Worm (Caenorhabditis elegans): ENCODE data around the gene B0303.11.

Gene B0303.11

DNA sequence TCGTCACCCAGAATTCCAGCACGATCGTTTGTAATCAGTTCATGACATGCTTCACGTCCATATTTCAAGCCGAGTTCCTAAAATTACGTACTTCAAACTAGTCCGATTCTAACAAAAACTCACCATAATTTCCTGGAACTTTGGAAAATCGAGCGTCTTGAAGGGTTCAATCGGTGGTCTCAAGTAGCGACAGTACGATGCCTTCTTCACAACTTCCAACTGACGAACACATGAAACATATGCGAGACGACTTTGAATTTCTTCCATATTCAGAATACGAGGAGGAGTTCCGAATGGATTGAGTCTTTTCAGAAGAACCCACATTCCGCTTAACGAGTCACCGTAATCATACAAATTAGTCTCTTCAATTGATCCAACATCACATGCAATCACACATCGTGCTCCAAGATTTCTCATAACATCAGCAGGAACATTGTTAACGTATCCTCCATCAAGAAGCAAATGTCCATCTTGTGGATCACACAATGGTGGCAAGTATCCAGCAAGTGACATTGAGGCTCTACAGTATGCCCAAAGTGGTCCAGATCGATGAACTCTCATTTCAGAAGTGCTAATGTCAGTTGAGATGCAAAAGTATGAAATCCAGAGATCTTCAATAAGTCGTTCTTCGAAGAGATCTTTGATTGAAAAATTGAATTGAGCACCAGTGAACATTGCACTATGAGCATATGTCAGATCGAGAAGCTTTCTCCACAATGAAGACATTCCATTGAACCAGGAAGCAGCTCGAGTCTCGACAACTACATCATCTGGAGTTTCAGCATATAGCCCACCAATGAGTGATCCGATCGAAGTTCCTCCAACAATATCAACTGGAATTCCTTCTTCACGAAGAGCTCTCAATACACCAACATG is 16.0 kb upstream of the B0303.11 start:
- TF ChIP-seq ceh-39 (tag; optimal IDR thresholded peaks at IDR 0.05): no peak
- TF ChIP-seq snpc-4 (tag; optimal IDR thresholded peaks at IDR 0.05): no peak
- TF ChIP-seq nhr-237 (tag; optimal IDR thresholded peaks at IDR 0.05): no peak

DNA sequence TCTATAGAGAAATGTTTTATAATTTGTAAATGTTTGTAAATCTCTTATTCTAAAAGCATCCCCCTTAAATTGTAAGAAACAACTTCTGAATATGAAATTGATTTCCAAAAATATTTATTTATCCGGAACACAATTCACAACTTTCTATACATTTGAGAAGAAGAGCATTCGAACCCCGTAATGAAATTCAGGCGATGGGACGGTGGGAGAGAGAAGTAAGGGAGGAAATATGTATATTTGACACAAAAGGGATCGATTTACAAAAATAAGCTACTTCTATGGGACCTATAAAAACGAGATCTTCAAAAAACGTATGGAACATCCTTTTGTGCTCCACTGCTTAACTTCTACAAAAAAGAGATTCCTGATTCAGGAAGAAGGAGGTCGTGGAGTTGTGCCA is 15.0 kb upstream of the B0303.11 start:
- TF ChIP-seq ztf-11 (tag; optimal IDR thresholded peaks at IDR 0.05) (no peak), flh-1 (GFP tag; optimal IDR thresholded peaks at IDR 0.05) (no peak), unc-62 (GFP tag; optimal IDR thresholded peaks at IDR 0.05) (no peak), snpc-4 (tag; optimal IDR thresholded peaks at IDR 0.05) (no peak), ces-1 (GFP tag; optimal IDR thresholded peaks at IDR 0.05) (no peak), cnd-1 (tag; optimal IDR thresholded peaks at IDR 0.05) (no peak), unc-120 (tag; optimal IDR thresholded peaks at IDR 0.05; ENCODE audit: poor library complexity, severe bottlenecking) (no peak), elt-3 (tag; optimal IDR thresholded peaks at IDR 0.05) (no peak), nhr-76 (tag; optimal IDR thresholded peaks at IDR 0.05) (no peak), blmp-1 (tag; optimal IDR thresholded peaks at IDR 0.05) (no peak), lin-32 (GFP tag; optimal IDR thresholded peaks at IDR 0.05) (no peak), bed-3 (GFP tag; optimal IDR thresholded peaks at IDR 0.05) (no peak), lin-13 (tag; optimal IDR thresholded peaks at IDR 0.05) (no peak), tbx-8 (GFP tag; optimal IDR thresholded peaks at IDR 0.05) (no peak)

DNA sequence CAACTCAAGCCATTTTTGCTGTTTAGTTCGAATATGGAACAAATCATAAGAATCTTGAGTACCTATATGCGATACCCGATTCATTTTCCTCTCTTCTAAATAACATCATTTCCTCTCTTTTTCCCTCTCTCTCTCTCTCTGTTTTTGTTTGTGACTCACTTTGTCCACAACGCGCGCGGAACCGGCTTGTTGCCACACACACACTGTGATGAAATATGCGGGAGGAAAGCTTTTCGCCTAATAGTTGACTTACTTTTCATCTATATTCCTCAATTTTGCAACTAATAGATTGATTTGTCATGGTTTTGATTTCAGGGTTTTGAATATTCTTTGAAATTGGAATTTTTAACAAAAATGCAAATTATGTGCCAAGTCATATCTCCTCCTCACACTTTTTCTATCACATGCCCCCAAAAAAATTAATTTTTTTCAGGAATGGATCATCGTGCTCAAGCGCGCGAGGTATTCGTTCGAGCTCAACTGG is 9.6 kb upstream of the B0303.11 start, which contains the start of gene hipr-1:
Gene hipr-1 (plus strand): TSS at position 434 of the 484 bp plus-strand sequence.
- peak; percentile 54 for TF ChIP-seq pha-4 (tag; optimal IDR thresholded peaks at IDR 0.05)
- no peak for TF ChIP-seq lin-32 (GFP tag; optimal IDR thresholded peaks at IDR 0.05)

DNA sequence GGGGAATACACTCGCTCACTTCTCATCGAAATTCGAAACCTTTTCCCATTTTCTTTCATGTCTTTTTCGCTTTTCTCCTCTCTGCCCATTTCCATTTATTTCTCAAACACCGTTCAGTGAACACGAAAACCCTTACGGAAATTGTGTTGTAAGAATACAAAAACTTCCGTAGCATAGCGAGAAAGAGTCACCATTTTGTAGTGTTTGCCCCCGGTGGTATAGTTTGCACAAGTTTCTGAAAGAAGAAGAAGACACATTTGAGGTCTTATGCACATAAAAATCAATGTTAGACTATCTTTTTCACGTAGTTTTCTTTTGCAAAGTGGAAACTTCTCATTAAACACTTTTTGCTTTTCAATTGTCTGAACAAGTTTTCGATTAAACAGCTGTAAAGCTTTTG is 8.9 kb upstream of the B0303.11 start:
- TF ChIP-seq nhr-12 (tag; optimal IDR thresholded peaks at IDR 0.05) (no peak), ceh-83 (GFP tag; optimal IDR thresholded peaks at IDR 0.05) (no peak), unc-39 (tag; optimal IDR thresholded peaks at IDR 0.05) (no peak), unc-62 (GFP tag; optimal IDR thresholded peaks at IDR 0.05) (no peak), bed-3 (GFP tag; optimal IDR thresholded peaks at IDR 0.05) (no peak), lin-13 (tag; optimal IDR thresholded peaks at IDR 0.05) (no peak), flh-1 (GFP tag; optimal IDR thresholded peaks at IDR 0.05) (no peak), blmp-1 (tag; optimal IDR thresholded peaks at IDR 0.05) (no peak), mep-1 (tag; optimal IDR thresholded peaks at IDR 0.05) (no peak), M03D4.4 (tag; optimal IDR thresholded peaks at IDR 0.05) (no peak), lsy-2 (tag; optimal IDR thresholded peaks at IDR 0.05) (no peak), pha-4 (tag; optimal IDR thresholded peaks at IDR 0.05) (no peak), elt-1 (tag; optimal IDR thresholded peaks at IDR 0.05; ENCODE audit: borderline replicate concordance, insufficient read depth) (no peak)

DNA sequence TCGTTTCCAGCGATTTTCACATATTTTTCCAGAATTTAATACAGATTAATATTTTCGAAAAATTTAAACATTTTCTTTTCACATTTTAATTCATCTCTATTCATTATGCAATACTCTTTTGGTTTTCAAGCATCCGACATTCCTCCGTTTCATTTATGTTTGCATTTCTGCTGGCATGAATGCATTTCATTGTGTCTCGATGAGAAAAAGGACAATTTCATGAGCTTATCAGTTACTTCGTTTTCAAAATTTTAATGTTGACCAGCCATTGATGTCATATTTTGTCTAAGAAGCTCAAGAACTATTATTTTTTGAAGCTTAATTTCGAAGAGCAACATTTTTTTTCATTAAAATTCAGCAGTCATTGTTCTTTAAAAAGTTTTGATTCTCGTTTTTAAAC is 8.4 kb upstream of the B0303.11 start:
- TF ChIP-seq elt-1 (tag; optimal IDR thresholded peaks at IDR 0.05; ENCODE audit: borderline replicate concordance, insufficient read depth) (no peak), unc-39 (tag; optimal IDR thresholded peaks at IDR 0.05) (no peak)

DNA sequence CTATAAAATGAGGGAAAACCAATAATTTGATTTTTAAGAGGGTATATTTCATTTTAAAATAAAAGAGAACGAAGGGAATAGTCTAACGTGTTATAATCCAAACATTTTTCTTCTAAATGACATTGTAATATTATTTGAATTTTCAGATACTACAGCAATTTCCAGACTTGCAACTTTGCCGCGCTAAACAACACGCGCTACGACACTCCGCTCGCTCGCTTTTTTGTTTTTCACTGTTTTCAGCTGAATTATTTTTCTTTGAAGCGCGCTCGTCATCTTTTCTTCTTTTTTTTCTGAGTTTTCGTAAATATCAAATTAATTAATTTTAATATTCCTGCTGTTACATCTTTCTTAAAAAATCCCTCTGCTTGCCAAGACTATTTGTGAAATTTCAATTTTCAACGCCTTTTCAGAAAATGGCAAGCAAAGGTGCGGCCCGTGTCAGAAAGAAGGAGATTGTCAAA is 7.1 kb upstream of the B0303.11 start, which contains the start of gene mrpl-11:
Gene mrpl-11 (plus strand): TSS at position 414 of the 464 bp plus-strand sequence.
- TF ChIP-seq ceh-39 (tag; optimal IDR thresholded peaks at IDR 0.05) (no peak), pha-4 (tag; optimal IDR thresholded peaks at IDR 0.05) (no peak), sptf-1 (tag; optimal IDR thresholded peaks at IDR 0.05) (no peak), flh-1 (GFP tag; optimal IDR thresholded peaks at IDR 0.05) (no peak), nhr-237 (tag; optimal IDR thresholded peaks at IDR 0.05) (no peak), ceh-43 (GFP tag; optimal IDR thresholded peaks at IDR 0.05) (no peak)

DNA sequence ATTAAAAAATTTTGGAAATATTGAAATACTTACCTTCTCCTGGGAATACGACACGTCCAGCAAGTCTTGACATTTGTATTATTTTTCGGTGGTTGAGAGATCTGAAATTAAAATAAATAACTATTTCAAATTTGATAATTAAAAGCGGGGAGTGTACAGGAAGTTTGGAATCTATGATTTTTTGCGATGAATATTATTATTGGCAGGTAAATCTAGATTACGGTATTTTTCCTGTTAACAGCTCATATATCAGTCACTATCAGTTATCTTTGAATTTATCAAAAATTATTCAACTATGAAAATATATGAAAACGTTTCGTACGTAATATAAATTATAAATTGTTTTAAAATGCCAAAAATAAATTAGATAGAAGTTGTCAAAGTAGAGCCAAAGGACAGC is 5.9 kb upstream of the B0303.11 start, which contains the start of gene B0303.14:
Gene B0303.14 (minus strand): TSS at position 101 of the 400 bp plus-strand sequence.
- TF ChIP-seq sem-2 (GFP tag; optimal IDR thresholded peaks at IDR 0.05) (no peak), snpc-4 (tag; optimal IDR thresholded peaks at IDR 0.05) (no peak), sptf-1 (tag; optimal IDR thresholded peaks at IDR 0.05) (no peak), bed-3 (GFP tag; optimal IDR thresholded peaks at IDR 0.05) (no peak), nhr-76 (tag; optimal IDR thresholded peaks at IDR 0.05) (no peak), mab-5 (tag; optimal IDR thresholded peaks at IDR 0.05) (no peak), zip-8 (tag; optimal IDR thresholded peaks at IDR 0.05) (no peak), lin-32 (GFP tag; optimal IDR thresholded peaks at IDR 0.05) (no peak), ceh-39 (tag; optimal IDR thresholded peaks at IDR 0.05) (no peak), nhr-28 (tag; optimal IDR thresholded peaks at IDR 0.05) (no peak)
